Worm (Caenorhabditis elegans): ENCODE data around the gene mrp-2.

mrp-2 gene

DNA sequence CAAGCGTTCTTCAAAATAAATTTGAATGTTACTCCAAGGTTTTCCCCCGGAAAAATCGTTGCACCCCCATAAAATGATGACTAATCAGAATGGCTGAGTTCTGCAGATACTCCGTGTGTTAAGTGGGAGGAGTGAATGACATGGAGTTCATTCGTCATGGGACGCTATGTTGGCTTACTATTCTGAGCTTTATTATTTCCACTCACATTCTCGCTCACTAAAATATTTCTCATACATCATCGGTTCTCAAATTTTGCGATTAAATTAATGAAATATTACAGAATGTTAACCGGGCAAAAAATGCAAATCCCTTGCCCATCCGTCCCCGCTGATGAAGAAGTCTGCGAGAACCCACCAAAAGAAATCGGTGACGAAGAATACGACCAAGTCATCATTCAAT is 29.7 kb downstream of the mrp-2 start, which contains the start of gene F28C10.1:
Gene F28C10.1 (plus strand): TSS at position 301 of the 400 bp plus-strand sequence.
- no peak for TF ChIP-seq sox-4 (tag; optimal IDR thresholded peaks at IDR 0.05)
- TF ChIP-seq syd-9 (tag; optimal IDR thresholded peaks at IDR 0.05): no peak
- no peak for TF ChIP-seq hlh-8 (tag; optimal IDR thresholded peaks at IDR 0.05)
- TF ChIP-seq ceh-34 (tag; optimal IDR thresholded peaks at IDR 0.05): no peak
- TF ChIP-seq pax-1 (tag; optimal IDR thresholded peaks at IDR 0.05): no peak
- no peak for TF ChIP-seq ceh-30 (tag; optimal IDR thresholded peaks at IDR 0.05)
- no peak for TF ChIP-seq hlh-30 (tag; optimal IDR thresholded peaks at IDR 0.05; ENCODE audit: insufficient read depth)
- no peak for TF ChIP-seq hlh-6 (tag; optimal IDR thresholded peaks at IDR 0.05)
- TF ChIP-seq pat-9 (tag; optimal IDR thresholded peaks at IDR 0.05): no peak
- TF ChIP-seq che-1 (tag; optimal IDR thresholded peaks at IDR 0.05): no peak
- no peak for TF ChIP-seq ceh-24 (tag; optimal IDR thresholded peaks at IDR 0.05)
- TF ChIP-seq lim-6 (tag; optimal IDR thresholded peaks at IDR 0.05): no peak
- TF ChIP-seq pha-2 (tag; optimal IDR thresholded peaks at IDR 0.05): no peak
- no peak for TF ChIP-seq nfya-1 (tag; optimal IDR thresholded peaks at IDR 0.05)
- no peak for TF ChIP-seq unc-86 (tag; optimal IDR thresholded peaks at IDR 0.05)
- no peak for TF ChIP-seq odd-2 (tag; optimal IDR thresholded peaks at IDR 0.05)
- TF ChIP-seq npax-4 (tag; optimal IDR thresholded peaks at IDR 0.05): no peak
- TF ChIP-seq hlh-15 (tag; optimal IDR thresholded peaks at IDR 0.05): no peak

DNA sequence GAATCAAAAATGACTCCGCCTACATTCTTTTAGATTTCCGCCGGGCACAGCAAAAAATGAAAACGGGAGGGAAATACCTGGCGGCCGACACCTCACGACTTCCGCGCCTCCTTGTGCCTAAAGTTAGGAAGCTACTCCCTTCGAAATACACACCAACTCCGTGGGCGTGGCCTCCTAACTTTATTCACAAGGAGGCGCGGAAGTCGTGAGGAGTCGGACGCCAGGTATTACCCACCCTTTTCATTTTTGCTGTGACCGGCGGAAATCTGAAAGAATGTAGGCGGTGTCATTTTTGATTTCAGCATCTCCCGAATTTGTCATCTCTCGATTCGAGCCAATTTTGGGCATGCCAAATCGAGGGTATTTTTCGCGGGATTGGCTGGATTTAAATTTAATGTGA is 34.4 kb downstream of the mrp-2 start:
- TF ChIP-seq fax-1 (tag; optimal IDR thresholded peaks at IDR 0.05) (no peak), elt-2 (tag; optimal IDR thresholded peaks at IDR 0.05) (no peak), ceh-45 (GFP tag; IDR thresholded peaks at IDR 0.05) (no peak), pax-1 (tag; optimal IDR thresholded peaks at IDR 0.05) (no peak), hlh-8 (tag; optimal IDR thresholded peaks at IDR 0.05) (no peak), madf-2 (tag; optimal IDR thresholded peaks at IDR 0.05) (no peak), hlh-13 (GFP tag; optimal IDR thresholded peaks at IDR 0.05) (no peak), sox-2 (GFP tag; IDR thresholded peaks at IDR 0.05) (no peak), ceh-48 (tag; optimal IDR thresholded peaks at IDR 0.05) (no peak), Y22D7AL.16 (tag; optimal IDR thresholded peaks at IDR 0.05) (no peak), tbx-7 (tag; optimal IDR thresholded peaks at IDR 0.05) (no peak), elt-4 (tag; optimal IDR thresholded peaks at IDR 0.05) (no peak), pat-9 (tag; optimal IDR thresholded peaks at IDR 0.05) (no peak), unc-86 (tag; optimal IDR thresholded peaks at IDR 0.05) (no peak), dmd-4 (tag; optimal IDR thresholded peaks at IDR 0.05; ENCODE audit: borderline replicate concordance) (no peak)

- TF ChIP-seq hlh-6 (tag; optimal IDR thresholded peaks at IDR 0.05) (no peak), ceh-2 (tag; optimal IDR thresholded peaks at IDR 0.05) (no peak), zip-5 (tag; optimal IDR thresholded peaks at IDR 0.05) (no peak), ceh-24 (tag; optimal IDR thresholded peaks at IDR 0.05) (no peak), ceh-14 (tag; optimal IDR thresholded peaks at IDR 0.05) (no peak), madf-2 (tag; optimal IDR thresholded peaks at IDR 0.05) (no peak), ceh-34 (tag; optimal IDR thresholded peaks at IDR 0.05) (no peak), fkh-10 (GFP tag; optimal IDR thresholded peaks at IDR 0.05) (no peak), ceh-19 (GFP tag; optimal IDR thresholded peaks at IDR 0.05) (no peak), pros-1 (tag; optimal IDR thresholded peaks at IDR 0.05) (no peak)
These were observed 36.1 kb downstream of the mrp-2 start for ce11 chrX:536365-536764.

ce11 chrX:535728-536127 is 36.8 kb downstream of the mrp-2 start, which contains the start of gene F28C10.3:
F28C10.3 (minus strand) TSS chrX:535828.
- TF ChIP-seq C08G9.2 (tag; optimal IDR thresholded peaks at IDR 0.05) (peak; percentile 41), ceh-22 (tag; optimal IDR thresholded peaks at IDR 0.05) (no peak), gmeb-2 (tag; optimal IDR thresholded peaks at IDR 0.05) (no peak), ceh-14 (tag; optimal IDR thresholded peaks at IDR 0.05) (no peak), ceh-31 (tag; optimal IDR thresholded peaks at IDR 0.05) (peak; percentile 83), ceh-34 (tag; optimal IDR thresholded peaks at IDR 0.05) (peak; percentile 48), hlh-15 (tag; optimal IDR thresholded peaks at IDR 0.05) (no peak), fax-1 (tag; optimal IDR thresholded peaks at IDR 0.05) (no peak), sdc-2 (tag; optimal IDR thresholded peaks at IDR 0.05) (peak; percentile 73), pha-4 (tag; optimal IDR thresholded peaks at IDR 0.05) (no peak), ref-2 (tag; optimal IDR thresholded peaks at IDR 0.05) (peak; percentile 66), tbx-2 (tag; optimal IDR thresholded peaks at IDR 0.05) (peak; percentile 71), ceh-2 (tag; optimal IDR thresholded peaks at IDR 0.05) (no peak), unc-42 (tag; optimal IDR thresholded peaks at IDR 0.05) (peak; percentile 55), F13H6.1 (tag; optimal IDR thresholded peaks at IDR 0.05) (no peak), ceh-18 (tag; optimal IDR thresholded peaks at IDR 0.05) (peak; percentile 58), odd-2 (tag; optimal IDR thresholded peaks at IDR 0.05) (no peak), hlh-30 (tag; optimal IDR thresholded peaks at IDR 0.05; ENCODE audit: insufficient read depth) (peak; percentile 27), eyg-1 (tag; optimal IDR thresholded peaks at IDR 0.05) (no peak), elt-2 (tag; optimal IDR thresholded peaks at IDR 0.05) (no peak), ets-4 (tag; optimal IDR thresholded peaks at IDR 0.05) (no peak), dmd-4 (tag; optimal IDR thresholded peaks at IDR 0.05; ENCODE audit: borderline replicate concordance) (peak; percentile 11)
